Worm (Caenorhabditis elegans): Measurements from ENCODE around the gene Y54G2A.44.

Y54G2A.44 gene

DNA sequence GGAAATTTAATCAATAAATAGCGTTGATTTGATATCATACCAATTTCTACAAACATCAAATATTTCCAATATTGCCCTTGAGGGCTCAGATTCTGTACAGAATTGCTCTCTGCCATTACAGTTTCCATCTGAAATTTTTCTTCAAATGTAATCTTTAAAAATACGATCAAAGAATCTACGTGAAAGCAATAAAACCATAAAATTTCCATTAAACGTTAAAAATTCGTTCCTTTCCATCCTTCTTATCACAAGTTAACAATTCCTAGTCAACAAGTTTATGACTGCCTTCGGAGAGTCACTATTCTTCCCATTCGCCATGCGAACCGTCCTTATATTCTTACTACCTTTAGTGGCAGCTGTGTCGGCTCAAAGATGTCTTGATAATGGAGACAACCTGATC is 33.7 kb downstream of the Y54G2A.44 start, which contains the start of gene clec-82:
clec-82 (plus strand) TSS at position 301 of the 400 bp plus-strand sequence.
- TF ChIP-seq aly-1 (tag; optimal IDR thresholded peaks at IDR 0.05): no peak
- TF ChIP-seq scrt-1 (GFP tag; IDR thresholded peaks at IDR 0.05): no peak
- no peak for TF ChIP-seq B0310.2 (tag; optimal IDR thresholded peaks at IDR 0.05)
- TF ChIP-seq pes-1 (GFP tag; IDR thresholded peaks at IDR 0.05): no peak
- TF ChIP-seq hnd-1 (tag; optimal IDR thresholded peaks at IDR 0.05): no peak
- no peak for TF ChIP-seq F13C5.2 (tag; optimal IDR thresholded peaks at IDR 0.05)
- TF ChIP-seq ets-7 (tag; optimal IDR thresholded peaks at IDR 0.05): no peak
- TF ChIP-seq ceh-36 (tag; optimal IDR thresholded peaks at IDR 0.05): no peak

DNA sequence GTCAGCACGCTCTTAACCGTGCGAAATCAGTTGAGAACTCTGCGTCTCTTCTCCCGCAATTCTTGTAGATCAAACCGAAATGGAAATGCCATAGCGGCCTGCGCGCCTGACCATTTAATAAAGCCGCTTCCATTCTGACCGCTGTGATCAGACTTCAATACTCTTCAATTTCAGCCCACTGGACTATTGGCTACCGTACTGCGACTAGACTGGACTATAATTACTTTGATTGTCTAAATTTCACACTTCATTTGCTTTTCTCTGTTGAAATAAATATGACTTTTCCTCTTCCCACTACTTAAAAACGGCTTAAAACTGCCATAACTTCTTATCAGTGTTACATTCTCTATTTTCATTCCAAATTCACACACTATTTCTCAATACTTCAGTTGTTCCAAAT is 36.6 kb downstream of the Y54G2A.44 start, which contains the start of gene Y54G2A.7:
Y54G2A.7 (plus strand) TSS at position 301 of the 400 bp plus-strand sequence.
- TF ChIP-seq pes-1 (GFP tag; IDR thresholded peaks at IDR 0.05) (no peak), ceh-13 (GFP tag; optimal IDR thresholded peaks at IDR 0.05) (no peak), F13C5.2 (tag; optimal IDR thresholded peaks at IDR 0.05) (no peak), ceh-36 (tag; optimal IDR thresholded peaks at IDR 0.05) (no peak), hnd-1 (tag; optimal IDR thresholded peaks at IDR 0.05) (no peak), tbx-37 (GFP tag; conservative IDR thresholded peaks at IDR 0.05) (no peak), ama-1 (optimal IDR thresholded peaks at IDR 0.05) (no peak), aly-1 (tag; optimal IDR thresholded peaks at IDR 0.05) (no peak), B0310.2 (tag; optimal IDR thresholded peaks at IDR 0.05) (no peak), ets-7 (tag; optimal IDR thresholded peaks at IDR 0.05) (no peak), flt-1 (GFP tag; IDR thresholded peaks at IDR 0.05) (no peak), tra-4 (tag; optimal IDR thresholded peaks at IDR 0.05) (no peak), sea-1 (GFP tag; conservative IDR thresholded peaks at IDR 0.05) (no peak), hmbx-1 (tag; optimal IDR thresholded peaks at IDR 0.05) (no peak), hmg-4 (GFP tag; optimal IDR thresholded peaks at IDR 0.05) (no peak)

DNA sequence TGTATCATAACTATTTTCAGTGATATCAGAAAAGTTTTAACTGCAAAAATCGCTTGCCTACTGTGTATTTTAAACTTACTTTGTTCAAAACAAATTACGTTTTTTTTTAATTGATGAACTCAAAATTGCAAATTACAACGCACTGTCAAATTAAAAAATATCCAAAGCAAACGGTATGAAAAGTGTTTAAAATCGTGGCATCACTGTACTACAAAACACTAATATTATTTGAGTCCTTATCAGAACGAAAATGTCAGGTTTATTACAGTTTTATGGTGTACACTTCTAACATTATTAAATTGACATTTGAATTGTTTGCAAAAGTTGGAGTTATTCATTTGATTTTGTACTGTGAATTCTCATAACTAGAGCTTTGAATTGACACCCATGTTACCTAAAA is 39.6 kb downstream of the Y54G2A.44 start, which contains the start of gene clec-83:
clec-83 (minus strand) TSS at position 213 of the 400 bp plus-strand sequence.
- no peak for TF ChIP-seq hmbx-1 (tag; optimal IDR thresholded peaks at IDR 0.05)
- TF ChIP-seq aly-1 (tag; optimal IDR thresholded peaks at IDR 0.05): no peak
- no peak for TF ChIP-seq flt-1 (GFP tag; IDR thresholded peaks at IDR 0.05)
- no peak for TF ChIP-seq ceh-36 (tag; optimal IDR thresholded peaks at IDR 0.05)
- TF ChIP-seq tbx-11 (GFP tag; IDR thresholded peaks at IDR 0.05): no peak

DNA sequence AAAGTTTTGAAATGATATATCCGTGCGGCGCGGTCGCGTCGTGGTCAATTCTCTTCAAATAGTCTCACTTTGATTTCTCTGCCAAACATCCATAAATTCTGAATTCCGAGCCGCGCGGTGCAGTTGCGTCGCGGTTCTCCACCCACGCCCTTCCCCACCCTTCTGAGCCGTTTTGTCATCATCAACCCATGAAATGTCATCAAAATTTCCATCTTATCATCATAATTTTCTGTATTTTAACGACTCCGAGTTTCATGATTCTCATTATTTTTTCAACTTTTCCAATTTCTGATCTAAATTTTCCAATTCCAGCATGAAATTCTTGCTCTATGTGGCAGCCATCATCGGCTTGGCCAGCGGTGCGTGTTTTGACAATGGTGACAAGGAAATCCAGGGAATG is 40.5 kb downstream of the Y54G2A.44 start, which contains the start of gene clec-84:
clec-84 (plus strand) TSS at position 301 of the 400 bp plus-strand sequence.
- TF ChIP-seq hmg-4 (GFP tag; optimal IDR thresholded peaks at IDR 0.05) (no peak), sea-1 (GFP tag; conservative IDR thresholded peaks at IDR 0.05) (no peak), ceh-36 (tag; optimal IDR thresholded peaks at IDR 0.05) (no peak), scrt-1 (GFP tag; IDR thresholded peaks at IDR 0.05) (no peak), ets-7 (tag; optimal IDR thresholded peaks at IDR 0.05) (no peak), ama-1 (optimal IDR thresholded peaks at IDR 0.05) (no peak), tbx-11 (GFP tag; IDR thresholded peaks at IDR 0.05) (no peak), ceh-13 (GFP tag; optimal IDR thresholded peaks at IDR 0.05) (no peak)

DNA sequence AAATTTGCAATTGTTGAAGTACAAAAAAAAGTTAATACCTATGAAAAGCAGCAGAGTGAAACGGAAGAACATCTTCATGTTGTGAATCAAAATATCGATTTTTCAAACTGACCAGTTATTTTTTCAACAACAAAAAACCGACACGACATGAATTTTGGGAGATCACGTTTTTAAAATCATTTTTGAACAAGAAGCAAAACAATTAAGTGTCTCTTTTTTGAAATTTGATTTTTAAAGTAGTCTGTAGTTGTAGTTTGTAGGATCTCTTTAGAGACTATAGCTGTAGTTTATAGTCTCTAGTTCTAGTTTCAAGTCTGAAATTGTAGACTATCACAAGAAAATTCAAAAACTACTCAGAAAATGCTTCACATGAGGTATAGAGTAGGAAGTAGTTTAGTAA is 42.2 kb downstream of the Y54G2A.44 start, which contains the start of gene Y54G2A.15:
Y54G2A.15 (minus strand) TSS at position 101 of the 400 bp plus-strand sequence.
- TF ChIP-seq ama-1 (optimal IDR thresholded peaks at IDR 0.05) (no peak), hmg-4 (GFP tag; optimal IDR thresholded peaks at IDR 0.05) (no peak), scrt-1 (GFP tag; IDR thresholded peaks at IDR 0.05) (no peak), hnd-1 (tag; optimal IDR thresholded peaks at IDR 0.05) (no peak), ceh-36 (tag; optimal IDR thresholded peaks at IDR 0.05) (no peak), sea-1 (GFP tag; conservative IDR thresholded peaks at IDR 0.05) (no peak), F13C5.2 (tag; optimal IDR thresholded peaks at IDR 0.05) (no peak)

DNA sequence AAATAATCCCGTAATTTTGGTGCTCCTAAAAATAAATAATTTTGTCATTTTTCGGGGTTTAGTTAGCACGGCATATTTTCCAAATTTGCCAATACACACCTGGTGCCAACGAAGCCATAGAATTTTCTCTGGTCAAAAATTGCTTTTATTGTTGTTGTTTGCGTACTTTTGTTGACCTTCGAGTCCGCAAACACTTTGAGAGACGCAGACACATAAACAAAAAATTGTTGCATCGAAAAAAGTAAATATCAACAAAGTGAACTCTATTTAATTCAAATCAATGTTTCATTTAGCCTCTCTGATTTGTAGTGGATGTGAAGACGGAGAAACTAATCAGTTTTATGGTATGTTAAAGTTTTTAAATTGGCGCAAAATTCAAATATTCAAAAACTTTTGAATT is 44.6 kb downstream of the Y54G2A.44 start, which contains the start of gene Y54G2A.40:
Y54G2A.40 (plus strand) TSS at position 213 of the 400 bp plus-strand sequence.
- no peak for TF ChIP-seq F13C5.2 (tag; optimal IDR thresholded peaks at IDR 0.05)
- TF ChIP-seq sea-1 (GFP tag; conservative IDR thresholded peaks at IDR 0.05): no peak
- no peak for TF ChIP-seq tbx-37 (GFP tag; conservative IDR thresholded peaks at IDR 0.05)
- TF ChIP-seq ama-1 (optimal IDR thresholded peaks at IDR 0.05): no peak
- no peak for TF ChIP-seq ceh-13 (GFP tag; optimal IDR thresholded peaks at IDR 0.05)
- no peak for TF ChIP-seq tbx-11 (GFP tag; IDR thresholded peaks at IDR 0.05)
- no peak for TF ChIP-seq pes-1 (GFP tag; IDR thresholded peaks at IDR 0.05)
- no peak for TF ChIP-seq hmg-4 (GFP tag; optimal IDR thresholded peaks at IDR 0.05)
- no peak for TF ChIP-seq tra-4 (tag; optimal IDR thresholded peaks at IDR 0.05)
- TF ChIP-seq flt-1 (GFP tag; IDR thresholded peaks at IDR 0.05): no peak
- TF ChIP-seq hmbx-1 (tag; optimal IDR thresholded peaks at IDR 0.05): no peak
- TF ChIP-seq aly-1 (tag; optimal IDR thresholded peaks at IDR 0.05): no peak

DNA sequence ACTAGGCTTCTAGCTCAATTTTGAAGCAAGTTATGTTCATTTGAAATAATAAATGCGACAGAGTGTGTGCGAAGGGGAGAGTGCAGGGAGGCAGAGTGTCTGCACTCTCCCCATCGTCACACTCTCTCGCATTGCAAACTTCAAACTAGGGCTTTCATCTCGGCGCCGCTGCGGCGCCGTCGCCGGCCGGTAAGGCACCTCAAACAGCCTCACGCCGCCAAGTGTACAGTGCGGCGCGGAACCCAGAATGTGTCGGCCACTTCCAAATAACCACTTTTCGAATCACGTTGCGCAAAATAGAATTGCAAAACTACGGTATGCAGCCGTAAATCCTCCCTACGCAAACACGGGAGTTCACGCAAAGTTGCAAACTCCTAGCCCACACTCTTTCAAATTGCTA is 47.6 kb downstream of the Y54G2A.44 start:
- TF ChIP-seq aly-1 (tag; optimal IDR thresholded peaks at IDR 0.05) (no peak), tra-4 (tag; optimal IDR thresholded peaks at IDR 0.05) (no peak), ets-7 (tag; optimal IDR thresholded peaks at IDR 0.05) (no peak), sea-1 (GFP tag; conservative IDR thresholded peaks at IDR 0.05) (no peak), ceh-13 (GFP tag; optimal IDR thresholded peaks at IDR 0.05) (no peak), scrt-1 (GFP tag; IDR thresholded peaks at IDR 0.05) (no peak), hnd-1 (tag; optimal IDR thresholded peaks at IDR 0.05) (no peak), hmg-4 (GFP tag; optimal IDR thresholded peaks at IDR 0.05) (no peak), F13C5.2 (tag; optimal IDR thresholded peaks at IDR 0.05) (no peak), hmbx-1 (tag; optimal IDR thresholded peaks at IDR 0.05) (no peak)

DNA sequence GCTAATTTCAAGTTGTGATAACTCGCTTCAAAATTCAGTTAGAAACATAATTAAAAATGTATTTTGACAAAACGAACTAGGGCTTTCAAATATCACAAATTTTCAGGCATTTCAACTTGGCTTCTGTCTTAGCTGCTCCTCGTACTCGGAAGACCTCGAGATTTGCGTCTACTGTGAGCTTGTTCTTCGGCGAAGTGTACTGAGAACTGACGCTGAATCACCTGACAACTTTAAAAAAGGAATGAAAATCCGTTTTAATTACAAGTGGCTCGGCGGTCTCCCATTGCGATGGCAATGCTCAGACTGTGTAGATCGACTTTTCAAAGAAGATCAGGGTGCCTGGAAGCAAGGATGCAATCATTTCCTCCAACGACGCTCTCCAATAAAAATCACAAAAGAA is 48.9 kb downstream of the Y54G2A.44 start, which contains the start of gene clec-85:
clec-85 (plus strand) TSS at position 301 of the 400 bp plus-strand sequence.
- TF ChIP-seq scrt-1 (GFP tag; IDR thresholded peaks at IDR 0.05): no peak
- no peak for TF ChIP-seq tbx-37 (GFP tag; conservative IDR thresholded peaks at IDR 0.05)
- TF ChIP-seq ceh-36 (tag; optimal IDR thresholded peaks at IDR 0.05): no peak
- TF ChIP-seq tbx-11 (GFP tag; IDR thresholded peaks at IDR 0.05): no peak
- no peak for TF ChIP-seq B0310.2 (tag; optimal IDR thresholded peaks at IDR 0.05)
- no peak for TF ChIP-seq sea-1 (GFP tag; conservative IDR thresholded peaks at IDR 0.05)
- no peak for TF ChIP-seq flt-1 (GFP tag; IDR thresholded peaks at IDR 0.05)
- no peak for TF ChIP-seq hmbx-1 (tag; optimal IDR thresholded peaks at IDR 0.05)
- no peak for TF ChIP-seq ets-7 (tag; optimal IDR thresholded peaks at IDR 0.05)
- no peak for TF ChIP-seq hmg-4 (GFP tag; optimal IDR thresholded peaks at IDR 0.05)
- TF ChIP-seq pes-1 (GFP tag; IDR thresholded peaks at IDR 0.05): no peak
- TF ChIP-seq ama-1 (optimal IDR thresholded peaks at IDR 0.05): no peak
- TF ChIP-seq ceh-13 (GFP tag; optimal IDR thresholded peaks at IDR 0.05): no peak
- TF ChIP-seq hnd-1 (tag; optimal IDR thresholded peaks at IDR 0.05): no peak

All from whole organism, early embryonic.